Worm (Caenorhabditis elegans) whole organism, L2 larva: ENCODE data around the gene nmr-2.

ENCODE experiments used
- mdl-1 ChIP-seq, 2 experiments: fragments of 150-350 bp in 1 of 2; sonication (generic microtip) in 1 of 2; optimal IDR thresholded peaks; 2 replicates each; lab custom pipeline; 2017; ENCODE audit warnings: missing biosample characterization in 2 of 2, missing genetic modification characterization in 2 of 2
- nhr-11 ChIP-seq: fragments of 150-350 bp; optimal IDR thresholded peaks from 2 replicates; lab custom pipeline; 2014; ENCODE audit warnings: missing biosample characterization, missing genetic modification characterization
- snpc-4 ChIP-seq: fragments of 150-350 bp; optimal IDR thresholded peaks from 2 replicates; lab custom pipeline; 2014; ENCODE audit warnings: missing biosample characterization, missing genetic modification characterization

ce11 chrV:14996236-14996635 is 15.2 kb downstream of the nmr-2 start, which contains the start of gene irld-14:
- TF ChIP-seq nhr-11 (tag; lab: Kevin White, UChicago) = no peak
- no peak for TF ChIP-seq snpc-4 (tag; lab: Kevin White, UChicago)
- no peak for TF ChIP-seq mdl-1 (tag; optimal IDR thresholded peaks at IDR 0.05; lab: Kevin White, UChicago)
